Fruit fly (Drosophila melanogaster): ENCODE measurements around the gene Cyp4d2.

The Cyp4d2 gene

dm6 chrX:2134965-2135758, 40.6 kb upstream of the Cyp4d2 start (continued):
- TF ChIP-seq CG17912 (GFP tag; optimal IDR thresholded peaks at IDR 0.05) = peak; percentile 42
- peak; percentile 34 for TF ChIP-seq grn (GFP tag; optimal IDR thresholded peaks at IDR 0.05)
- no peak for TF ChIP-seq ham (GFP tag; IDR thresholded peaks at IDR 0.05)
- peak; percentile 88 for TF ChIP-seq gsb-n (tag; optimal IDR thresholded peaks at IDR 0.05)
- TF ChIP-seq ttk (GFP tag; IDR thresholded peaks at IDR 0.05) = peak; percentile 73
- peak; percentile 95 for TF ChIP-seq CG13296 (GFP tag; optimal IDR thresholded peaks at IDR 0.05)
- TF ChIP-seq CG16779 (GFP tag; IDR thresholded peaks at IDR 0.05) = no peak
- peak; percentile 76 for TF ChIP-seq maf-S (GFP tag; optimal IDR thresholded peaks at IDR 0.05)
- TF ChIP-seq az2 (GFP tag; optimal IDR thresholded peaks at IDR 0.05) = peak; percentile 85
- peak; percentile 88 for TF ChIP-seq CG31441 (GFP tag; IDR thresholded peaks at IDR 0.05)
- no peak for TF ChIP-seq Tbp (GFP tag; optimal IDR thresholded peaks at IDR 0.05)
- peak; percentile 85 for TF ChIP-seq odd (GFP tag; optimal IDR thresholded peaks at IDR 0.05)
- TF ChIP-seq CHES-1-like (GFP tag; optimal IDR thresholded peaks at IDR 0.05) = peak; percentile 75
- TF ChIP-seq NFAT (GFP tag; IDR thresholded peaks at IDR 0.05) = peak; percentile 57; the same call in 1 of the 2 replicates
- 0 out of 2 replicates have a peak, but pooled peaks have one; percentile 9 for TF ChIP-seq dan (GFP tag; IDR thresholded peaks at IDR 0.05)
- peak; percentile 87 for TF ChIP-seq CG4424 (GFP tag; optimal IDR thresholded peaks at IDR 0.05)
- peak; percentile 53 for TF ChIP-seq stwl (tag; optimal IDR thresholded peaks at IDR 0.05)
- peak; percentile 77 for TF ChIP-seq pnt (GFP tag; optimal IDR thresholded peaks at IDR 0.05)
- peak; percentile 67 for TF ChIP-seq sd (tag; optimal IDR thresholded peaks at IDR 0.05)
- peak; percentile 43; the same call in 1 of the 3 replicates for TF ChIP-seq CG2199 (GFP tag; IDR thresholded peaks at IDR 0.05)
- peak; percentile 75 for TF ChIP-seq kay (GFP tag; optimal IDR thresholded peaks at IDR 0.05)
- peak; percentile 55; the same call in 2 of the 3 replicates for TF ChIP-seq CG11093 (GFP tag; IDR thresholded peaks at IDR 0.05)
- TF ChIP-seq CG12299 (tag; optimal IDR thresholded peaks at IDR 0.05) = peak; percentile 88
- no peak for TF ChIP-seq Dref (GFP tag; IDR thresholded peaks at IDR 0.05)
- TF ChIP-seq Hand (GFP tag; optimal IDR thresholded peaks at IDR 0.05) = peak; percentile 90
- no peak for TF ChIP-seq ato (GFP tag; IDR thresholded peaks at IDR 0.05; ENCODE audit: partially characterized antibody)
- TF ChIP-seq jumu (GFP tag; optimal IDR thresholded peaks at IDR 0.05) = peak; percentile 37
- peak; percentile 93 for TF ChIP-seq CG17361 (GFP tag; IDR thresholded peaks at IDR 0.05)
- TF ChIP-seq lmd (GFP tag; IDR thresholded peaks at IDR 0.05) = peak; percentile 86
- TF ChIP-seq CG11456 (GFP tag; IDR thresholded peaks at IDR 0.05) = peak; percentile 69
- peak; percentile 83 for TF ChIP-seq Mrtf (GFP tag; IDR thresholded peaks at IDR 0.05)
- peak in 1 of 2 experiments; percentile 82 for TF ChIP-seq Hr78 (GFP tag; optimal IDR thresholded peaks at IDR 0.05)
- peak in 1 of 3 experiments; percentile 52 for TF ChIP-seq Stat92E (GFP tag; optimal IDR thresholded peaks at IDR 0.05)
- peak; percentile 83 for TF ChIP-seq Atf-2 (GFP tag; optimal IDR thresholded peaks at IDR 0.05)
- TF ChIP-seq CG30403 (GFP tag; optimal IDR thresholded peaks at IDR 0.05) = peak; percentile 89
- peak; percentile 88 for TF ChIP-seq Asciz (GFP tag; optimal IDR thresholded peaks at IDR 0.05)
- no peak for TF ChIP-seq HLH4C (GFP tag; IDR thresholded peaks at IDR 0.05; ENCODE audit: partially characterized antibody)
- TF ChIP-seq CG14860 (GFP tag; IDR thresholded peaks at IDR 0.05; ENCODE audit: partially characterized antibody) = no peak
- TF ChIP-seq rib (GFP tag; IDR thresholded peaks at IDR 0.05) = peak; percentile 8; the same call in 1 of the 2 replicates
- no peak for TF ChIP-seq sc (optimal IDR thresholded peaks at IDR 0.05)
- peak; percentile 71 for TF ChIP-seq sc (GFP tag; optimal IDR thresholded peaks at IDR 0.05)
- TF ChIP-seq vnd (GFP tag; IDR thresholded peaks at IDR 0.05; ENCODE audit: partially characterized antibody) = no peak
- TF ChIP-seq CG8765 (GFP tag; IDR thresholded peaks at IDR 0.05) = peak; percentile 57; the same call in 1 of the 2 replicates
- TF ChIP-seq CG17802 (tag; optimal IDR thresholded peaks at IDR 0.05) = peak; percentile 66
- peak; percentile 94 for TF ChIP-seq CG7556 (GFP tag; optimal IDR thresholded peaks at IDR 0.05)
- peak; percentile 94 for TF ChIP-seq CG17829 (tag; optimal IDR thresholded peaks at IDR 0.05)
- TF ChIP-seq E2f2 (GFP tag; IDR thresholded peaks at IDR 0.05) = peak; percentile 67
- no peak for TF ChIP-seq MBD-R2 (GFP tag; IDR thresholded peaks at IDR 0.05)
- peak; percentile 68 for TF ChIP-seq CG4730 (GFP tag; IDR thresholded peaks at IDR 0.05)

Measured in whole organism, embryonic.